Worm (Caenorhabditis elegans): Measurements from ENCODE around the gene cpf-1.

DNA sequence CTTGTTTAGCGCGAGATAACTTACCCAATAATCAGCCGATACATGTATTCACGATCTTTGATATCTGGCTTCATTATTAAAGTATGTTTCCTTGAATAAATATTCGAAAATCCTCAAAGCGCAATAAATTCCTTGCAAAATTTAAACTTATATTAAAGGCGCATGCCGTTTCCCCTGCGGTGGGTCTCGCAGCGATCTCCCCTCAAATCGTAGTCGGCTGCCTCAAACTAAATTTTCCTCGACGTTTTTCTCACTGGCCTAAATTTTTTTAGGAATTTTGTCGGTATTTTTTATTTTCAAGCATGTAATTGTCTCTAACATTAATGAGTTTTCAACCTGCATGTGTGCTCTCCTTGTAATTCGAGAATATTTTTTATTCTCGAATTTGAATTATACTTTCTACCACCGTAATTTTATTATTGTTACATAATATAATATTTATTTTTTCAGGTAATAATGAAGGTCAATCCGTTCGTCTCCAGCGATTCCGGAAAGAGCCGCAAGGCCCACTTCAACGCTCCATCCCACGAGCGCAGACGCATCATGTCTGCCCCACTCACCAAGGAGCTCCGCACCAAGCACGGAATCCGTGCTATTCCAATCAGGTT is at the start of gene cpf-1, which contains the start of gene rpl-26:
- TF ChIP-seq ama-1 (optimal IDR thresholded peaks at IDR 0.05) (no peak), ama-1 (GFP tag; optimal IDR thresholded peaks at IDR 0.05) (no peak), nhr-179 (tag; optimal IDR thresholded peaks at IDR 0.05) (no peak), bed-1 (GFP tag; IDR thresholded peaks at IDR 0.05) (no peak)

Measured in whole organism, young adult.